Fruit fly (Drosophila melanogaster) whole organism, adult: ENCODE measurements around the gene SkpD.

Source experiments
- CG14711 ChIP-seq: fragments of 200-800 bp; sonication (Bioruptor generic); optimal IDR thresholded peaks from 2 replicates; lab custom pipeline; 2018; ENCODE audit warnings: missing biosample characterization, mild to moderate bottlenecking, missing genetic modification characterization, moderate library complexity
- Clk ChIP-seq: fragments of 200-800 bp; sonication (Bioruptor generic); optimal IDR thresholded peaks from 2 replicates; lab custom pipeline; 2017; ENCODE audit warnings: missing biosample characterization, missing genetic modification characterization
- Hr96 ChIP-seq: fragments of 200-800 bp; sonication (Bioruptor generic); optimal IDR thresholded peaks from 2 replicates; lab custom pipeline; 2016; ENCODE audit warnings: missing biosample characterization, missing genetic modification characterization
- Mnt ChIP-seq: fragments of 200-800 bp; sonication (Bioruptor generic); optimal IDR thresholded peaks from 2 replicates; lab custom pipeline; 2016; ENCODE audit warnings: missing biosample characterization, mild to moderate bottlenecking, missing genetic modification characterization
- kay ChIP-seq: fragments of 200-800 bp; sonication (Bioruptor generic); peaks from one replicate; lab custom pipeline; 2016; ENCODE audit warnings: missing biosample characterization, missing genetic modification characterization, borderline replicate concordance
- pad ChIP-seq: fragments of 200-800 bp; sonication (Bioruptor generic); optimal IDR thresholded peaks from 3 replicates; lab custom pipeline; 2017; ENCODE audit warnings: missing biosample characterization, missing genetic modification characterization, mild to moderate bottlenecking, moderate library complexity, missing genetic modification reagents
- tj ChIP-seq: fragments of 200-800 bp; sonication (Bioruptor generic); optimal IDR thresholded peaks from 3 replicates; lab custom pipeline; 2017; ENCODE audit warnings: missing biosample characterization, mild to moderate bottlenecking, missing genetic modification characterization, moderate library complexity
- toe ChIP-seq: fragments of 200-800 bp; sonication (Bioruptor generic); optimal IDR thresholded peaks from 2 replicates; lab custom pipeline; 2016; ENCODE audit warnings: missing biosample characterization, missing genetic modification characterization

DNA sequence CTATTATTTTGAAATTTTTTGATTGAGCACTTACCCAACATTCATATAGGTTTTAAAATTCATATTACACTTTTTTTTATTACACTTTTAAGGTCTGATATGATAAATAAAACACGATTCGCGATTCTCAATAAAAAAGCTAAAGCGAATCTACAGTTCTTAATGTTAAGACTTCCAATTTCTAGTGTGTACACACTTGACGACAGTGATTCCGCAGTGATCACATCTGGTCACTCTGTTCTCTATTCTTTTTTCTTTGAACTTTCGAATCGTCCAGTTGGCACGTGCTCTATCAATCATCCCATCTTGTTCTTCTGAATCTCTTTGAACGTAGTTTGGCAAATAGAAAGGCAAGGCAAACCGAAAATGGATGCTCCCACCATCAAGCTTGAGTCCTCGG lies 3.2 kb downstream of the SkpD start, which contains the start of gene SkpC:
- TF ChIP-seq Clk (GFP tag; lab: Kevin White, UChicago) (no peak), tj (GFP tag; lab: Kevin White, UChicago) (no peak), CG14711 (tag; lab: Kevin White, UChicago) (no peak), kay (GFP tag; lab: Kevin White, UChicago) (no peak), Mnt (GFP tag; lab: Kevin White, UChicago) (no peak), toe (GFP tag; lab: Kevin White, UChicago) (no peak), pad (GFP tag; lab: Kevin White, UChicago) (no peak), Hr96 (GFP tag; lab: Kevin White, UChicago) (no peak)
